Fruit fly (Drosophila melanogaster): ENCODE results near the gene PolZ2.

DNA sequence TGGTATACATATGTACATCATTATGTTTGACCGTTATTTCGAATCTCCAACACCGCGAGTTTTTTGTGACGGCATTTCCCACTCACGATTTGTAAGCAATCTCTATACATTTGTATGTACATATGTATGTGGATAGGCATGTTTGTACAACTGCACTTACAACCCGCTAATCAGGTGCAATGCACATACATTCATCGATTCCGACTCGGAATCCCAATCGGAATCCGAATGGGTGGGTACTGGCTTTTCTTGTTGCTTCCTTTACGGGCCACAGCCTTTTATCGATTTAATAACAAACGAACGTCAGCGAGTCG lies 17.3 kb upstream of the PolZ2 start:
- no peak for TF ChIP-seq Sox15 (GFP tag; optimal IDR thresholded peaks at IDR 0.05)
- TF ChIP-seq CG10631 (GFP tag; optimal IDR thresholded peaks at IDR 0.05), result no peak
- TF ChIP-seq CG11294 (GFP tag; IDR thresholded peaks at IDR 0.05), result no peak
- TF ChIP-seq CG1621 (tag; optimal IDR thresholded peaks at IDR 0.05), result no peak
- no peak for TF ChIP-seq Eip75B (GFP tag; optimal IDR thresholded peaks at IDR 0.05)
- no peak for TF ChIP-seq Lpt (GFP tag; optimal IDR thresholded peaks at IDR 0.05)
- TF ChIP-seq Eip93F (GFP tag; optimal IDR thresholded peaks at IDR 0.05), result no peak
- TF ChIP-seq Hr39 (GFP tag; optimal IDR thresholded peaks at IDR 0.05), result no peak
- no peak for TF ChIP-seq CG10669 (GFP tag; optimal IDR thresholded peaks at IDR 0.05)
- TF ChIP-seq eg (GFP tag; IDR thresholded peaks at IDR 0.05), result no peak
- TF ChIP-seq CG9139 (GFP tag; optimal IDR thresholded peaks at IDR 0.05), result no peak

Measured in whole organism, prepupa.